Fruit fly (Drosophila melanogaster): ENCODE results near the gene CG18249.

CG18249 gene

DNA sequence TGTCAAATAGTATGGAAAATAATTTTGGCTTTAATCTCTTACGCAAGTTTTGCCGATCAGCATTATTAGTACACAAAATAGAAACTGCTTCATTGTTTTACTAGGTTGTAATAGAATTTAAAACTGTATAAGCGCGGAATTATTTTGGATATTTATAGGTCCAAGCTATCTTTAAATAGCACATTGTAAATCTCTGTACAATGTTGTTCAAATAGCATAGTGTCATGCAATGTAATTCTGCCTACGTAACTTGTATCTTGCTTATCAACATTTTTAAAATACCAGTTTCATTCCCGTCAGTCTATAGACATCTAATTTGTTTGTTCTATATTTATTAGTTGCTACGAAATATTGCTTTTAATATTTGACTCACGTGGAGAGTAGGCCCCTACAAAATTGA lies 15.2 kb upstream of the CG18249 start, which contains the start of gene CheA84a:
CheA84a (minus strand) TSS at position 101 of the 400 bp plus-strand sequence.
- TF ChIP-seq CG34406 (GFP tag; optimal IDR thresholded peaks at IDR 0.05) (no peak), svp (GFP tag) (no peak), Eip75B (GFP tag; optimal IDR thresholded peaks at IDR 0.05) (no peak), CG11294 (GFP tag; IDR thresholded peaks at IDR 0.05) (no peak), fkh (GFP tag; optimal IDR thresholded peaks at IDR 0.05) (no peak), Gug (GFP tag; IDR thresholded peaks at IDR 0.05) (no peak), spab (GFP tag; optimal IDR thresholded peaks at IDR 0.05) (no peak), CG31627 (GFP tag; optimal IDR thresholded peaks at IDR 0.05) (no peak), Met (GFP tag; optimal IDR thresholded peaks at IDR 0.05) (no peak), cyc (GFP tag; optimal IDR thresholded peaks at IDR 0.05) (no peak), Blimp-1 (GFP tag; optimal IDR thresholded peaks at IDR 0.05) (no peak), CG6808 (GFP tag; optimal IDR thresholded peaks at IDR 0.05) (no peak), CG6276 (GFP tag; optimal IDR thresholded peaks at IDR 0.05) (no peak), pdm3 (GFP tag; optimal IDR thresholded peaks at IDR 0.05) (no peak), CG6854 (GFP tag; optimal IDR thresholded peaks at IDR 0.05) (no peak), fd85E (GFP tag; optimal IDR thresholded peaks at IDR 0.05) (no peak), CG8319 (GFP tag; optimal IDR thresholded peaks at IDR 0.05) (no peak), Sox15 (GFP tag; optimal IDR thresholded peaks at IDR 0.05) (no peak), CG10669 (GFP tag; optimal IDR thresholded peaks at IDR 0.05) (no peak)

DNA sequence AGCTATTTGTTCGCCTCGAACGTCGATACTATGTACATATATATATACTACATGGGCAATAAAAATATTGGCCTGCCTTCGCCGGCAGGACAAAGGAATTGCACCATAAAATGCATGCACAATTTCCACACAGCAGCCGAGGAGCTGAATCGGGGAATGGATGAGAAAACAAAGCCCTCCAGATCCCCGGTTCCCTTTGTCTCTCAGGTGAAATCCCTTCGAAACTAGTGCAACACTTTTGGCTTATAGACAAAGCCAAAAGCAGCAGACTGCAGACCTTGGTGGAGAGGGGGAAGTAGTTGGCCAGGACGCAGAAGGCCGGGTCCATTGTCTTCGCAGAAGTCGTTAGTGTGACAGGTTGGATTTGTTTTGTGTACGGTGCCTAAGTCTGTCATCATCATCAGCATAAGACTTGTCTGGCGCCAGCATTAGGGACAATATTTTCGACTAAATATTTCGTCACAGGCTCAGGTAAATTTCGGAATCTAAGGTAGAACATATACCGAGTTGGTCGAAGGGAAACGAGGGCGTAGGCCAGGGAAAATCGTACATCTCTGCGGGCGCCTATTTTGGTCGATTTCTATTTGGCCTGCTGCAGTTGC lies 14.6 kb upstream of the CG18249 start:
- no peak for TF ChIP-seq CG16779 (tag; optimal IDR thresholded peaks at IDR 0.05)

DNA sequence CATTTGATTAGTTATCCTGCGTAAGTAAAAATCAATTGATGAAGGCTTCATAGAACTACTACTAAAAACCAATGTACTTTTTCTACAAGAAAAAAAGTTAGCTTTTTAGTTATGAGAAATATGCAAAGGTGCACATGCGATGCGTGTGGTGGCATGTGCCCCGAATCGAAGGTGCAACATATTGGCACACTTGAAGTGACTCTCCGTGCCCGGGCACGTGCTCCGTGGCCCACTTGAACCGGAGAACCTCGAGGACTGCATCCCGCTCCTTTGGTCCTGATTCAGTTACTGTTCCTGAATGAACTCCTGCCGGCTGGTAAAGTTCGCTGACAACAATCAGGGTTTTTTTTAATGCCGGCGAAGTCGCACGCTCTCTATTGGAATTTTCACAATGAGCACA lies 13.9 kb upstream of the CG18249 start:
- TF ChIP-seq vri (GFP tag; optimal IDR thresholded peaks at IDR 0.05), result no peak
- TF ChIP-seq Hr39 (GFP tag; optimal IDR thresholded peaks at IDR 0.05), result no peak
- no peak for TF ChIP-seq Lpt (GFP tag; optimal IDR thresholded peaks at IDR 0.05)
- TF ChIP-seq CG6808 (GFP tag; optimal IDR thresholded peaks at IDR 0.05), result no peak
- TF ChIP-seq esn (GFP tag; optimal IDR thresholded peaks at IDR 0.05), result no peak
- TF ChIP-seq CG6792 (GFP tag; optimal IDR thresholded peaks at IDR 0.05), result no peak

DNA sequence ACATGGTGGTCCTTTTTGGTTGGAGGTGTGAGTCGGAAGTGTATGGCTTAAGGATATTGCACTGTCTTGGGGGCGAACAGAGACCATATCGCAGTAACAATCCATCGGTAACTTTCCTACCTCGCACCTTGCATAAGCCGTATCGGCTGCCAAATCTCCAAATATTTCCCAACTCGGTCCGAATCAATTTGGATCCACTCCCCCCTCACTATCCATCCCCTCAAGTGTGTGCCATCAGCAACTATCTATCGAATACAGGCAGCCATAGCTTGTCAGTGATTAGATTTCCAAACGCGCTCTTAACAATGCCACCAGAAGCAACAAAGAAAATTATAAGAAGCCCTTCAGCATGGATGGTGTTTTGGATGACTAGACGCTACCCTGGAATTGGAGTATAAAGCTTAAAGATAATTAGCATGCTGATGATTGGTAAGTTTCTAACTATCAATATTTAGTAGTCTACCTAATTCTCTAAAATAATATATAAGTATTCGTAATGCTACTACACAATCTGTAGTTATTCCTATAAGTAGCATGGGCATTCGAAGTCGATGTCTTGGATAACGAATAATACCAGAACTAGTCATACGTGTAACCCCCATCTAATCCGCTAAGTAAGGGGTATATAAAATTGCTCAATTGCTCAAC lies 13.2 kb upstream of the CG18249 start:
- no peak for TF ChIP-seq CG15336 (GFP tag; IDR thresholded peaks at IDR 0.05)
- no peak for TF ChIP-seq Eip93F (GFP tag; optimal IDR thresholded peaks at IDR 0.05)
- no peak for TF ChIP-seq OdsH (GFP tag; optimal IDR thresholded peaks at IDR 0.05)
- no peak for TF ChIP-seq CG9139 (GFP tag; optimal IDR thresholded peaks at IDR 0.05)
- TF ChIP-seq CG7368 (GFP tag; optimal IDR thresholded peaks at IDR 0.05), result no peak
- no peak for TF ChIP-seq CG11762 (GFP tag; optimal IDR thresholded peaks at IDR 0.05; ENCODE audit: insufficient read depth)
- TF ChIP-seq vri (GFP tag; optimal IDR thresholded peaks at IDR 0.05), result peak; percentile 24
- TF ChIP-seq Met (GFP tag; optimal IDR thresholded peaks at IDR 0.05), result peak; percentile 14
- no peak for TF ChIP-seq spab (GFP tag; optimal IDR thresholded peaks at IDR 0.05)
- TF ChIP-seq CG3919 (GFP tag; optimal IDR thresholded peaks at IDR 0.05), result no peak
- TF ChIP-seq CG32006 (GFP tag; optimal IDR thresholded peaks at IDR 0.05), result no peak
- TF ChIP-seq CG34406 (GFP tag; optimal IDR thresholded peaks at IDR 0.05), result no peak
- TF ChIP-seq esn (GFP tag; optimal IDR thresholded peaks at IDR 0.05), result peak; percentile 12
- TF ChIP-seq CG8319 (GFP tag; optimal IDR thresholded peaks at IDR 0.05), result no peak
- TF ChIP-seq dac (GFP tag; optimal IDR thresholded peaks at IDR 0.05), result no peak
- TF ChIP-seq CG11294 (GFP tag; IDR thresholded peaks at IDR 0.05), result no peak
- no peak for TF ChIP-seq CG10631 (GFP tag; optimal IDR thresholded peaks at IDR 0.05)
- TF ChIP-seq ss (GFP tag; optimal IDR thresholded peaks at IDR 0.05), result no peak
- TF ChIP-seq CG3032 (tag; optimal IDR thresholded peaks at IDR 0.05), result no peak
- TF ChIP-seq salr (GFP tag; optimal IDR thresholded peaks at IDR 0.05), result no peak
- no peak for TF ChIP-seq CG6808 (GFP tag; optimal IDR thresholded peaks at IDR 0.05)
- no peak for TF ChIP-seq Hr39 (GFP tag; optimal IDR thresholded peaks at IDR 0.05)
- no peak for TF ChIP-seq CG31627 (GFP tag; optimal IDR thresholded peaks at IDR 0.05)
- no peak for TF ChIP-seq Eip78C (GFP tag)
- no peak for TF ChIP-seq dsx (GFP tag; optimal IDR thresholded peaks at IDR 0.05; ENCODE audit: poor library complexity, severe bottlenecking)
- no peak for TF ChIP-seq Eip75B (GFP tag; optimal IDR thresholded peaks at IDR 0.05)
- TF ChIP-seq Sox14 (GFP tag; optimal IDR thresholded peaks at IDR 0.05), result no peak
- no peak for TF ChIP-seq CG6854 (GFP tag; optimal IDR thresholded peaks at IDR 0.05)
- TF ChIP-seq Gug (GFP tag; IDR thresholded peaks at IDR 0.05), result no peak
- TF ChIP-seq achi (GFP tag; optimal IDR thresholded peaks at IDR 0.05), result no peak
- no peak for TF ChIP-seq cyc (GFP tag; optimal IDR thresholded peaks at IDR 0.05)
- TF ChIP-seq Smox (GFP tag; optimal IDR thresholded peaks at IDR 0.05), result peak; percentile 17
- no peak for TF ChIP-seq fd85E (GFP tag; optimal IDR thresholded peaks at IDR 0.05)

Measured in whole organism, prepupa.